Fruit fly (Drosophila melanogaster) whole organism, prepupa: Measurements from ENCODE around the gene CG16789.

Source experiments
- Blimp-1 ChIP-seq: fragments of 200-800 bp; sonication (Bioruptor generic); optimal IDR thresholded peaks from 3 replicates; lab custom pipeline; 2017; ENCODE audit warnings: missing biosample characterization, missing genetic modification characterization, mild to moderate bottlenecking, moderate library complexity, missing genetic modification reagents
- CG10631 ChIP-seq: fragments of 200-800 bp; sonication (Bioruptor generic); optimal IDR thresholded peaks from 2 replicates; lab custom pipeline; 2016; ENCODE audit warnings: missing biosample characterization, missing genetic modification characterization
- CG10669 ChIP-seq: fragments of 200-800 bp; sonication (Bioruptor generic); optimal IDR thresholded peaks from 3 replicates; lab custom pipeline; 2018; ENCODE audit warnings: missing biosample characterization, mild to moderate bottlenecking, missing genetic modification characterization, moderate library complexity
- CG11762 ChIP-seq: fragments of 200-800 bp; sonication (Bioruptor generic); optimal IDR thresholded peaks from 3 replicates; lab custom pipeline; 2016; ENCODE audit warnings: missing biosample characterization, missing genetic modification characterization; ENCODE audit not compliant: insufficient read depth
- CG11902 ChIP-seq: fragments of 200-800 bp; sonication (Bioruptor generic); optimal IDR thresholded peaks from 3 replicates; lab custom pipeline; 2016; ENCODE audit warnings: missing biosample characterization, missing genetic modification characterization
- CG3032 ChIP-seq: fragments of 200-800 bp; optimal IDR thresholded peaks from 2 replicates; lab custom pipeline; 2019; ENCODE audit warnings: missing biosample characterization, mild to moderate bottlenecking, missing genetic modification characterization, moderate library complexity
- CG31627 ChIP-seq: fragments of 200-800 bp; sonication (Bioruptor generic); optimal IDR thresholded peaks from 3 replicates; lab custom pipeline; 2016; ENCODE audit warnings: missing biosample characterization, missing genetic modification characterization
- CG3919 ChIP-seq: fragments of 200-800 bp; sonication (Bioruptor generic); optimal IDR thresholded peaks from 3 replicates; lab custom pipeline; 2016; ENCODE audit warnings: missing biosample characterization, missing genetic modification characterization
- CG6276 ChIP-seq: fragments of 200-800 bp; sonication (Bioruptor generic); optimal IDR thresholded peaks from 2 replicates; lab custom pipeline; 2017; ENCODE audit warnings: missing biosample characterization, mild to moderate bottlenecking, missing genetic modification characterization
- CG6792 ChIP-seq: fragments of 200-800 bp; sonication (Bioruptor generic); optimal IDR thresholded peaks from 3 replicates; lab custom pipeline; 2016; ENCODE audit warnings: missing biosample characterization, missing genetic modification characterization
- CG6808 ChIP-seq: fragments of 200-800 bp; sonication (Bioruptor generic); optimal IDR thresholded peaks from 3 replicates; lab custom pipeline; 2017; ENCODE audit warnings: missing biosample characterization, missing genetic modification characterization, mild to moderate bottlenecking, moderate library complexity, missing genetic modification reagents
- CG6854 ChIP-seq: fragments of 200-800 bp; sonication (Bioruptor generic); optimal IDR thresholded peaks from 2 replicates; lab custom pipeline; 2017; ENCODE audit warnings: missing biosample characterization, mild to moderate bottlenecking, missing genetic modification characterization
- CG8319 ChIP-seq: fragments of 200-800 bp; sonication (Bioruptor generic); optimal IDR thresholded peaks from 3 replicates; lab custom pipeline; 2016; ENCODE audit warnings: missing biosample characterization, missing genetic modification characterization
- CG9139 ChIP-seq: fragments of 200-800 bp; sonication (Bioruptor generic); optimal IDR thresholded peaks from 3 replicates; lab custom pipeline; 2017; ENCODE audit warnings: missing biosample characterization, mild to moderate bottlenecking, missing genetic modification characterization
- Eip75B ChIP-seq: fragments of 200-800 bp; sonication (Bioruptor generic); optimal IDR thresholded peaks from 3 replicates; lab custom pipeline; 2016; ENCODE audit warnings: missing biosample characterization, missing genetic modification characterization
- Eip78C ChIP-seq: fragments of 200-800 bp; sonication (Bioruptor generic); peaks from one replicate; lab custom pipeline; 2016; ENCODE audit warnings: missing biosample characterization, missing genetic modification characterization
- Ets21C ChIP-seq: fragments of 200-800 bp; sonication (Bioruptor generic); optimal IDR thresholded peaks from 3 replicates; lab custom pipeline; 2016; ENCODE audit warnings: missing biosample characterization, missing genetic modification characterization
- Ets96B ChIP-seq: fragments of 200-800 bp; optimal IDR thresholded peaks from 2 replicates; lab custom pipeline; 2019; ENCODE audit warnings: missing biosample characterization, mild to moderate bottlenecking, missing genetic modification characterization, moderate library complexity
- Gug ChIP-seq: fragments of 200-800 bp; sonication (Bioruptor generic); IDR thresholded peaks from 2 replicates; pipeline ENCODE4 v1.3.6; 2022; ENCODE audit warnings: missing biosample characterization, missing genetic modification characterization
- Hr39 ChIP-seq: fragments of 200-800 bp; sonication (Bioruptor generic); optimal IDR thresholded peaks from 2 replicates; lab custom pipeline; 2016; ENCODE audit warnings: missing biosample characterization, missing genetic modification characterization
- Met ChIP-seq: fragments of 200-800 bp; sonication (Bioruptor generic); optimal IDR thresholded peaks from 3 replicates; lab custom pipeline; 2016; ENCODE audit warnings: missing biosample characterization, missing genetic modification characterization
- OdsH ChIP-seq: fragments of 200-800 bp; sonication (Bioruptor generic); optimal IDR thresholded peaks from 3 replicates; lab custom pipeline; 2016; ENCODE audit warnings: missing biosample characterization, missing genetic modification characterization
- Smox ChIP-seq: fragments of 200-800 bp; sonication (Bioruptor generic); optimal IDR thresholded peaks from 3 replicates; lab custom pipeline; 2016; ENCODE audit warnings: missing biosample characterization, missing genetic modification characterization
- Sox14 ChIP-seq: fragments of 200-800 bp; sonication (Bioruptor generic); optimal IDR thresholded peaks from 3 replicates; lab custom pipeline; 2016; ENCODE audit warnings: missing biosample characterization, missing genetic modification characterization
- Sox15 ChIP-seq: fragments of 200-800 bp; sonication (Bioruptor generic); optimal IDR thresholded peaks from 3 replicates; lab custom pipeline; 2016; ENCODE audit warnings: missing biosample characterization, missing genetic modification characterization
- achi ChIP-seq: fragments of 200-800 bp; sonication (Bioruptor generic); optimal IDR thresholded peaks from 3 replicates; lab custom pipeline; 2016; ENCODE audit warnings: missing biosample characterization, missing genetic modification characterization
- acj6 ChIP-seq: fragments of 200-800 bp; sonication (Bioruptor generic); optimal IDR thresholded peaks from 3 replicates; lab custom pipeline; 2016; ENCODE audit warnings: missing biosample characterization, missing genetic modification characterization
- cyc ChIP-seq: fragments of 200-800 bp; sonication (Bioruptor generic); optimal IDR thresholded peaks from 3 replicates; lab custom pipeline; 2016; ENCODE audit warnings: missing biosample characterization, missing genetic modification characterization
- dac ChIP-seq: fragments of 200-800 bp; sonication (Bioruptor generic); optimal IDR thresholded peaks from 2 replicates; lab custom pipeline; 2017; ENCODE audit warnings: missing biosample characterization, mild to moderate bottlenecking, missing genetic modification characterization
- dsx ChIP-seq: fragments of 200-800 bp; optimal IDR thresholded peaks from 3 replicates; lab custom pipeline; 2019; ENCODE audit warnings: missing biosample characterization, mild to moderate bottlenecking, missing genetic modification characterization, moderate library complexity; ENCODE audit not compliant: poor library complexity, severe bottlenecking
- eg ChIP-seq: fragments of 200-800 bp; sonication (Bioruptor generic); IDR thresholded peaks from 3 replicates; pipeline ENCODE4 v1.3.6; 2022; ENCODE audit warnings: missing biosample characterization, missing genetic modification characterization
- esn ChIP-seq: fragments of 200-800 bp; sonication (Bioruptor generic); optimal IDR thresholded peaks from 2 replicates; lab custom pipeline; 2016; ENCODE audit warnings: missing biosample characterization, mild to moderate bottlenecking, missing genetic modification characterization, moderate library complexity
- fd59A ChIP-seq: fragments of 200-800 bp; sonication (Bioruptor generic); optimal IDR thresholded peaks from 2 replicates; lab custom pipeline; 2017; ENCODE audit warnings: missing biosample characterization, mild to moderate bottlenecking, missing genetic modification characterization, missing genetic modification reagents
- fd85E ChIP-seq: fragments of 200-800 bp; sonication (Bioruptor generic); optimal IDR thresholded peaks from 3 replicates; lab custom pipeline; 2016; ENCODE audit warnings: missing biosample characterization, missing genetic modification characterization
- fkh ChIP-seq: fragments of 200-800 bp; sonication (Bioruptor generic); optimal IDR thresholded peaks from 3 replicates; lab custom pipeline; 2017; ENCODE audit warnings: missing biosample characterization, mild to moderate bottlenecking, missing genetic modification characterization, moderate library complexity
- lz ChIP-seq: fragments of 200-800 bp; sonication (Bioruptor generic); optimal IDR thresholded peaks from 3 replicates; lab custom pipeline; 2016; ENCODE audit warnings: missing biosample characterization, missing genetic modification characterization
- net ChIP-seq: fragments of 200-800 bp; sonication (Bioruptor generic); optimal IDR thresholded peaks from 3 replicates; lab custom pipeline; 2016; ENCODE audit warnings: missing biosample characterization, missing genetic modification characterization
- pdm3 ChIP-seq: fragments of 200-800 bp; sonication (Bioruptor generic); optimal IDR thresholded peaks from 3 replicates; lab custom pipeline; 2016; ENCODE audit warnings: missing biosample characterization, missing genetic modification characterization
- salr ChIP-seq, 2 experiments: fragments of 200-800 bp; sonication (Bioruptor generic); optimal IDR thresholded peaks; 3 replicates each; lab custom pipeline; 2016 to 2018; ENCODE audit warnings: missing biosample characterization in 2 of 2, missing genetic modification characterization in 2 of 2, mild to moderate bottlenecking in 1 of 2
- spab ChIP-seq: fragments of 200-800 bp; sonication (Bioruptor generic); optimal IDR thresholded peaks from 2 replicates; lab custom pipeline; 2017; ENCODE audit warnings: missing biosample characterization, mild to moderate bottlenecking, missing genetic modification characterization, missing genetic modification reagents
- ss ChIP-seq, 2 experiments: fragments of 200-800 bp; sonication (Bioruptor generic); optimal IDR thresholded peaks; 2 replicates in 1 of 2; 3 replicates in 1 of 2; lab custom pipeline; 2017 to 2018; ENCODE audit warnings: mild to moderate bottlenecking in 2 of 2, missing biosample characterization in 2 of 2, missing genetic modification characterization in 2 of 2, moderate library complexity in 1 of 2
- svp ChIP-seq: fragments of 200-800 bp; sonication (Bioruptor generic); peaks from one replicate; lab custom pipeline; 2016; ENCODE audit warnings: missing biosample characterization, missing genetic modification characterization
- topi ChIP-seq: fragments of 200-800 bp; sonication (Bioruptor generic); optimal IDR thresholded peaks from 3 replicates; lab custom pipeline; 2016; ENCODE audit warnings: missing biosample characterization, missing genetic modification characterization
- vri ChIP-seq: fragments of 200-800 bp; sonication (Bioruptor generic); optimal IDR thresholded peaks from 3 replicates; lab custom pipeline; 2016; ENCODE audit warnings: missing biosample characterization, mild to moderate bottlenecking, missing genetic modification characterization

CG16789 gene

dm6 chr3R:9586663-9587248 is 20.8 kb downstream of the CG16789 start, which contains the start of gene P58IPK (continued):
- no peak for TF ChIP-seq CG6276 (GFP tag; lab: Kevin White, UChicago)
- TF ChIP-seq fd85E, result no peak
- peak; percentile 74 for TF ChIP-seq Eip78C (GFP tag; lab: Kevin White, UChicago)
- TF ChIP-seq Met (GFP tag; lab: Kevin White, UChicago), result no peak
- peak; percentile 66 for TF ChIP-seq CG31627 (GFP tag; lab: Kevin White, UChicago)
- no peak for TF ChIP-seq Gug (GFP tag; lab: Robert Waterston, UW)
- TF ChIP-seq svp (GFP tag; lab: Kevin White, UChicago), result no peak
- TF ChIP-seq acj6, result peak; percentile 37
- TF ChIP-seq CG11762 (GFP tag; lab: Kevin White, UChicago), result no peak

dm6 chr3R:9590952-9591532 is 25.0 kb downstream of the CG16789 start, which contains the start of the genes bocks and CG8312:
Gene bocks, minus strand, starts transcription at chr3R:9591002.
Gene CG8312, plus strand, starts transcription at chr3R:9591309.
- no peak for TF ChIP-seq Sox15
- peak; percentile 17 for TF ChIP-seq Hr39
- TF ChIP-seq CG3919 (GFP tag; lab: Kevin White, UChicago), result peak; percentile 27
- TF ChIP-seq dsx (GFP tag; lab: Kevin White, UChicago), result peak; percentile 96
- TF ChIP-seq Sox14 (GFP tag; lab: Kevin White, UChicago), result peak; percentile 53
- TF ChIP-seq CG8319 (GFP tag; lab: Kevin White, UChicago), result no peak
- TF ChIP-seq CG10631 (GFP tag; lab: Kevin White, UChicago), result peak; percentile 24
- TF ChIP-seq eg (GFP tag; lab: Robert Waterston, UW), result no peak
- TF ChIP-seq svp (GFP tag; lab: Kevin White, UChicago), result no peak
- TF ChIP-seq fd59A, result no peak
- TF ChIP-seq CG6854 (GFP tag; lab: Kevin White, UChicago), result peak; percentile 50
- TF ChIP-seq Ets21C (GFP tag; lab: Kevin White, UChicago), result no peak
- peak; percentile 12 for TF ChIP-seq cyc (GFP tag; lab: Kevin White, UChicago)
- no peak for TF ChIP-seq CG9139 (GFP tag; lab: Kevin White, UChicago)
- TF ChIP-seq Eip75B (GFP tag; lab: Kevin White, UChicago), result no peak
- no peak for TF ChIP-seq Ets96B (tag; lab: Kevin White, UChicago)
- TF ChIP-seq OdsH (GFP tag; lab: Kevin White, UChicago), result no peak
- peak; percentile 37 for TF ChIP-seq esn (GFP tag; lab: Kevin White, UChicago)
- no peak for TF ChIP-seq spab
- no peak for TF ChIP-seq achi (GFP tag; lab: Kevin White, UChicago)
- no peak for TF ChIP-seq CG11902 (GFP tag; lab: Kevin White, UChicago)
- TF ChIP-seq salr (GFP tag; optimal IDR thresholded peaks at IDR 0.05; lab: Kevin White, UChicago), result no peak
- peak; percentile 30 for TF ChIP-seq lz (GFP tag; lab: Kevin White, UChicago)
- peak; percentile 10 for TF ChIP-seq net
- peak; percentile 34 for TF ChIP-seq vri (GFP tag; lab: Kevin White, UChicago)
- TF ChIP-seq pdm3, result peak; percentile 35
- no peak for TF ChIP-seq Blimp-1 (GFP tag; lab: Kevin White, UChicago)
- peak; percentile 52 for TF ChIP-seq CG31627 (GFP tag; lab: Kevin White, UChicago)
- no peak for TF ChIP-seq Met (GFP tag; lab: Kevin White, UChicago)
- TF ChIP-seq Smox, result no peak
- no peak for TF ChIP-seq dac
- peak in 1 of 2 experiments; percentile 14 for TF ChIP-seq ss (GFP tag; optimal IDR thresholded peaks at IDR 0.05; lab: Kevin White, UChicago)
- TF ChIP-seq fkh, result peak; percentile 66
- TF ChIP-seq topi (GFP tag; lab: Kevin White, UChicago), result peak; percentile 44
- no peak for TF ChIP-seq CG3032 (tag; lab: Kevin White, UChicago)
- TF ChIP-seq CG6808 (GFP tag; lab: Kevin White, UChicago), result no peak
- TF ChIP-seq CG10669 (GFP tag; lab: Kevin White, UChicago), result no peak
- TF ChIP-seq CG6792 (GFP tag; lab: Kevin White, UChicago), result peak; percentile 16
